Worm (Caenorhabditis elegans) whole organism, L2 larva: ENCODE data around the gene Y43C5B.3.

ENCODE experiments used
- ceh-82 ChIP-seq: fragments of 150-350 bp; optimal IDR thresholded peaks from 2 replicates; lab custom pipeline; 2014; ENCODE audit warnings: missing biosample characterization, missing genetic modification characterization
- egl-27 ChIP-seq: sonication (generic microtip); optimal IDR thresholded peaks from 3 replicates; lab custom pipeline; 2017; ENCODE audit warnings: missing biosample characterization, missing genetic modification reagents, missing genetic modification characterization
- lin-13 ChIP-seq: fragments of 150-350 bp; optimal IDR thresholded peaks from 2 replicates; lab custom pipeline; 2014; ENCODE audit warnings: missing biosample characterization, missing genetic modification reagents, missing genetic modification characterization
- nhr-237 ChIP-seq: fragments of 150-350 bp; optimal IDR thresholded peaks from 2 replicates; lab custom pipeline; 2014; ENCODE audit warnings: missing biosample characterization, missing genetic modification characterization
- sem-4 ChIP-seq: fragments of 150-350 bp; optimal IDR thresholded peaks from 2 replicates; lab custom pipeline; 2014; ENCODE audit warnings: missing biosample characterization, missing genetic modification reagents, missing genetic modification characterization
- skn-1 ChIP-seq: sonication (generic microtip); optimal IDR thresholded peaks from 2 replicates; lab custom pipeline; 2017; ENCODE audit warnings: missing biosample characterization, missing genetic modification characterization
- unc-62 ChIP-seq: fragments of 150-350 bp; optimal IDR thresholded peaks from 2 replicates; lab custom pipeline; 2014; ENCODE audit warnings: missing biosample characterization, missing genetic modification reagents, missing genetic modification characterization

ce11 chrIV:10318199-10318598 is 32.2 kb upstream of the Y43C5B.3 start, which contains the start of gene R09E10.2:
- TF ChIP-seq lin-13 (GFP tag; lab: Kevin White, UChicago) (no peak), ceh-82 (tag; lab: Kevin White, UChicago) (no peak), nhr-237 (tag; lab: Kevin White, UChicago) (no peak), skn-1 (tag; lab: Kevin White, UChicago) (no peak), sem-4 (tag; lab: Kevin White, UChicago) (no peak), unc-62 (GFP tag; lab: Kevin White, UChicago) (no peak), egl-27 (no peak)
